Worm (Caenorhabditis elegans) whole organism, young adult: ENCODE results near the gene fbxb-42.
"Not testable (repeated sequence)": the region's sequence is repeated elsewhere in the genome, so short reads cannot be mapped to it uniquely, and the experiment has no call there.

Source experiments
- B0035.1 ChIP-seq: sonication (generic microtip); optimal IDR thresholded peaks from 2 replicates; lab custom pipeline; 2016; ENCODE audit warnings: missing genetic modification characterization, mild to moderate bottlenecking, missing compliant biosample characterization, missing genotype, missing genetic modification reagents
- C06A6.2 ChIP-seq: fragments of 200-800 bp; sonication (Bioruptor generic); conservative IDR thresholded peaks from 2 replicates; pipeline ENCODE4 v1.3.6; 2022; ENCODE audit warnings: missing genetic modification characterization, missing compliant biosample characterization
- F33H1.4 ChIP-seq: fragments of 200-800 bp; sonication (Bioruptor generic); IDR thresholded peaks from 2 replicates; pipeline ENCODE4 v1.3.6; 2022; ENCODE audit warnings: missing genetic modification reagents, missing genetic modification characterization, missing compliant biosample characterization
- F49E8.2 ChIP-seq: sonication (generic microtip); optimal IDR thresholded peaks from 3 replicates; lab custom pipeline; 2017; ENCODE audit warnings: missing genetic modification characterization, mild to moderate bottlenecking, missing compliant biosample characterization, antibody characterized with exemption, moderate library complexity; ENCODE audit not compliant: insufficient read depth
- F52B5.7 ChIP-seq: sonication (generic microtip); optimal IDR thresholded peaks from 2 replicates; lab custom pipeline; 2016; ENCODE audit warnings: mild to moderate bottlenecking, missing genetic modification characterization, missing compliant biosample characterization
- K11D2.4 ChIP-seq: fragments of 200-800 bp; sonication (Bioruptor generic); IDR thresholded peaks from 2 replicates; pipeline ENCODE4 v1.3.6; 2022; ENCODE audit warnings: missing genetic modification reagents, missing genetic modification characterization, missing compliant biosample characterization
- T26A5.8 ChIP-seq: sonication (generic microtip); optimal IDR thresholded peaks from 2 replicates; lab custom pipeline; 2016; ENCODE audit warnings: missing genetic modification characterization, missing compliant biosample characterization
- Y95B8A.8 ChIP-seq: fragments of 200-800 bp; sonication (Bioruptor generic); IDR thresholded peaks from 2 replicates; pipeline ENCODE4 v1.3.6; 2022; ENCODE audit warnings: missing genetic modification reagents, missing genetic modification characterization, missing compliant biosample characterization
- akir-1 ChIP-seq: fragments of 200-800 bp; sonication (Bioruptor generic); optimal IDR thresholded peaks from 2 replicates; lab custom pipeline; 2018; ENCODE audit warnings: mild to moderate bottlenecking, missing genetic modification characterization, moderate library complexity, missing compliant biosample characterization
- ama-1 ChIP-seq, 3 experiments: fragments of 150-350 bp in 1 of 3; sonication (generic microtip) in 2 of 3; optimal IDR thresholded peaks; 2 replicates each; lab custom pipeline; 2014 to 2018; ENCODE audit warnings: missing biosample characterization in 2 of 3, missing genetic modification characterization in 2 of 3, missing genetic modification reagents in 2 of 3
- athp-1 ChIP-seq: sonication (generic microtip); optimal IDR thresholded peaks from 2 replicates; lab custom pipeline; 2017; ENCODE audit warnings: mild to moderate bottlenecking, missing genetic modification characterization, missing compliant biosample characterization
- bed-2 ChIP-seq: fragments of 200-800 bp; sonication (Bioruptor generic); IDR thresholded peaks from 2 replicates; pipeline ENCODE4 v1.3.6; 2022; ENCODE audit warnings: missing genetic modification reagents, missing genetic modification characterization, missing compliant biosample characterization
- cebp-2 ChIP-seq: fragments of 200-800 bp; sonication (Bioruptor generic); IDR thresholded peaks from 2 replicates; pipeline ENCODE4 v1.3.6; 2022; ENCODE audit warnings: missing genetic modification characterization, missing compliant biosample characterization
- ceh-100 ChIP-seq: fragments of 200-800 bp; sonication (Bioruptor generic); IDR thresholded peaks from 2 replicates; pipeline ENCODE4 v1.3.6; 2022; ENCODE audit warnings: missing genetic modification reagents, missing genetic modification characterization, missing compliant biosample characterization
- ceh-58 ChIP-seq: fragments of 200-800 bp; sonication (Bioruptor generic); IDR thresholded peaks from 2 replicates; pipeline ENCODE4 v1.3.6; 2022; ENCODE audit warnings: missing genetic modification characterization, missing compliant biosample characterization
- ceh-79 ChIP-seq: sonication (generic microtip); optimal IDR thresholded peaks from 2 replicates; lab custom pipeline; 2017; ENCODE audit warnings: mild to moderate bottlenecking, missing genetic modification characterization, missing compliant biosample characterization
- ceh-91 ChIP-seq: fragments of 200-800 bp; sonication (Bioruptor generic); IDR thresholded peaks from 2 replicates; pipeline ENCODE4 v1.3.6; 2022; ENCODE audit warnings: missing genetic modification reagents, missing genetic modification characterization, missing compliant biosample characterization
- dpl-1 ChIP-seq: fragments of 150-350 bp; optimal IDR thresholded peaks from 2 replicates; lab custom pipeline; 2014; ENCODE audit warnings: missing biosample characterization, missing genetic modification reagents, missing genetic modification characterization
- efl-1 ChIP-seq: fragments of 150-350 bp; optimal IDR thresholded peaks from 2 replicates; lab custom pipeline; 2014; ENCODE audit warnings: missing biosample characterization, missing genetic modification reagents, missing genetic modification characterization
- egl-18 ChIP-seq: fragments of 200-800 bp; sonication (Bioruptor generic); IDR thresholded peaks from 2 replicates; pipeline ENCODE4 v1.3.6; 2022; ENCODE audit warnings: missing genetic modification reagents, missing genetic modification characterization, missing compliant biosample characterization
- egrh-3 ChIP-seq: fragments of 200-800 bp; sonication (Bioruptor generic); IDR thresholded peaks from 2 replicates; pipeline ENCODE4 v1.3.6; 2022; ENCODE audit warnings: missing genetic modification reagents, missing genetic modification characterization, missing compliant biosample characterization
- ekl-4 ChIP-seq: fragments of 200-800 bp; sonication (Bioruptor generic); IDR thresholded peaks from 2 replicates; pipeline ENCODE4 v1.3.6; 2022; ENCODE audit warnings: missing genetic modification reagents, missing genetic modification characterization, missing compliant biosample characterization
- ets-4 ChIP-seq: fragments of 200-800 bp; sonication (Bioruptor generic); optimal IDR thresholded peaks from 2 replicates; lab custom pipeline; 2018; ENCODE audit warnings: mild to moderate bottlenecking, missing genetic modification characterization, missing compliant biosample characterization
- gei-17 ChIP-seq: fragments of 200-800 bp; sonication (Bioruptor generic); optimal IDR thresholded peaks from 2 replicates; lab custom pipeline; 2018; ENCODE audit warnings: mild to moderate bottlenecking, missing genetic modification characterization, missing compliant biosample characterization
- hlh-26 ChIP-seq: fragments of 200-800 bp; sonication (Bioruptor generic); conservative IDR thresholded peaks from 2 replicates; pipeline ENCODE4 v1.3.6; 2022; ENCODE audit warnings: missing genetic modification reagents, missing genetic modification characterization, missing compliant biosample characterization
- hsf-1 ChIP-seq: fragments of 200-800 bp; sonication (Bioruptor generic); IDR thresholded peaks from 2 replicates; pipeline ENCODE4 v1.3.6; 2022; ENCODE audit warnings: missing genetic modification reagents, missing genetic modification characterization, missing compliant biosample characterization
- let-526 ChIP-seq: fragments of 200-800 bp; sonication (Bioruptor generic); IDR thresholded peaks from 2 replicates; pipeline ENCODE4 v1.3.6; 2022; ENCODE audit warnings: missing genetic modification reagents, missing genetic modification characterization, missing compliant biosample characterization
- let-607 ChIP-seq, 2 experiments: fragments of 200-800 bp in 1 of 2; sonication (Bioruptor generic) in 1 of 2; sonication (generic microtip) in 1 of 2; optimal IDR thresholded peaks; 2 replicates each; lab custom pipeline; 2016 to 2018; ENCODE audit warnings: mild to moderate bottlenecking in 2 of 2, missing compliant biosample characterization in 2 of 2, missing genetic modification characterization in 2 of 2, moderate library complexity in 2 of 2, missing genotype in 1 of 2
- lin-40 ChIP-seq: sonication (generic microtip); optimal IDR thresholded peaks from 2 replicates; lab custom pipeline; 2016; ENCODE audit warnings: missing genetic modification characterization, mild to moderate bottlenecking, missing compliant biosample characterization, missing genotype, missing genetic modification reagents
- lsy-27 ChIP-seq: sonication (generic microtip); optimal IDR thresholded peaks from 2 replicates; lab custom pipeline; 2017; ENCODE audit warnings: missing genetic modification characterization, mild to moderate bottlenecking, missing compliant biosample characterization, antibody characterized with exemption, missing genotype, borderline replicate concordance; ENCODE audit not compliant: insufficient read depth
- nhr-27 ChIP-seq: fragments of 200-800 bp; sonication (Bioruptor generic); optimal IDR thresholded peaks from 2 replicates; lab custom pipeline; 2018; ENCODE audit warnings: mild to moderate bottlenecking, missing genetic modification characterization, moderate library complexity, missing compliant biosample characterization
- repo-1 ChIP-seq: sonication (generic microtip); optimal IDR thresholded peaks from 2 replicates; lab custom pipeline; 2017; ENCODE audit warnings: mild to moderate bottlenecking, missing genetic modification characterization, missing compliant biosample characterization
- rpc-1 ChIP-seq, 2 experiments: fragments of 150-350 bp in 1 of 2; sonication (generic microtip) in 1 of 2; optimal IDR thresholded peaks; 2 replicates each; lab custom pipeline; 2014 to 2018; ENCODE audit warnings: missing biosample characterization in 1 of 2, missing genetic modification characterization in 1 of 2, missing genetic modification reagents in 1 of 2, missing genotype in 1 of 2
- sdz-38 ChIP-seq: sonication (generic microtip); optimal IDR thresholded peaks from 2 replicates; lab custom pipeline; 2016; ENCODE audit warnings: missing genotype, missing genetic modification characterization, missing compliant biosample characterization
- sea-2 ChIP-seq: fragments of 200-800 bp; sonication (Bioruptor generic); IDR thresholded peaks from 2 replicates; pipeline ENCODE4 v1.3.6; 2022; ENCODE audit warnings: missing genetic modification characterization, missing compliant biosample characterization
- unc-130 ChIP-seq: sonication (generic microtip); optimal IDR thresholded peaks from 2 replicates; lab custom pipeline; 2016; ENCODE audit warnings: missing genetic modification reagents, missing genetic modification characterization, missing compliant biosample characterization
- zfh-2 ChIP-seq: fragments of 200-800 bp; sonication (Bioruptor generic); conservative IDR thresholded peaks from 2 replicates; pipeline ENCODE4 v1.3.6; 2022; ENCODE audit warnings: missing genetic modification reagents, missing genetic modification characterization, missing compliant biosample characterization
- ztf-26 ChIP-seq: sonication (generic microtip); optimal IDR thresholded peaks from 2 replicates; lab custom pipeline; 2017; ENCODE audit warnings: missing genetic modification characterization, missing compliant biosample characterization
- ztf-6 ChIP-seq: fragments of 200-800 bp; sonication (Bioruptor generic); IDR thresholded peaks from 2 replicates; pipeline ENCODE4 v1.3.6; 2022; ENCODE audit warnings: missing genetic modification reagents, missing genetic modification characterization, missing compliant biosample characterization

The fbxb-42 gene

DNA sequence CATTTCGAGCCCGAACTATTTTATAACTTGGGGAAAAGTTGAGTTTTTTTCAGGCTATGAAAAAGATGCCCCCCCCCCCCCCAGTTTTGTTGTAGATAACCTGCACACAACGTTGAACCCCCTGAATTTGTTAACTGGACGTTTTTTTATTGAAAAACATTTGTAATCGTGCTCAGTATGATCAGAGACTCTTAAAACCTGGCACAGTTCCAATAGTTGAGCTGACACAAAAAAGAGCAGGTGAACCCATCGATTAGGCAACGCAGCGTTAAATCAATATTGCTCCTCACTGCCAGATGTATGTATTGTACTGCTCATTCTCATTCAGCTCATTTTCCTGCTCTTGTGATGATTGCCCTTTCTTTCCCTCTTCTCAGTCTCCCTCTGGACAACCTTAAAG, 8.2 kb downstream of the fbxb-42 start, which contains the start of gene K05F6.12:
TSS of gene K05F6.12 (plus strand) at position 301 of the 400 bp plus-strand sequence.
- TF ChIP-seq ama-1 (optimal IDR thresholded peaks at IDR 0.05; lab: Kevin White, UChicago) (no peak), ama-1 (GFP tag; optimal IDR thresholded peaks at IDR 0.05; lab: Kevin White, UChicago) (no peak), F52B5.7 (tag; lab: Kevin White, UChicago) (no peak), zfh-2 (no peak), ceh-100 (GFP tag; lab: Robert Waterston, UW) (no peak), unc-130 (GFP tag; lab: Kevin White, UChicago) (no peak), T26A5.8 (tag; lab: Kevin White, UChicago) (no peak), egl-18 (no peak), hsf-1 (GFP tag; lab: Robert Waterston, UW) (no peak), lsy-27 (tag; lab: Kevin White, UChicago) (no peak), Y95B8A.8 (GFP tag; lab: Robert Waterston, UW) (no peak), nhr-27 (no peak), ets-4 (GFP tag; lab: Kevin White, UChicago) (no peak), rpc-1 (optimal IDR thresholded peaks at IDR 0.05; lab: Kevin White, UChicago) (no peak), rpc-1 (tag; optimal IDR thresholded peaks at IDR 0.05; lab: Kevin White, UChicago) (no peak), efl-1 (GFP tag; lab: Kevin White, UChicago) (no peak), sea-2 (GFP tag; lab: Robert Waterston, UW) (no peak), repo-1 (tag; lab: Kevin White, UChicago) (no peak), let-526 (GFP tag; lab: Robert Waterston, UW) (no peak), cebp-2 (GFP tag; lab: Robert Waterston, UW) (no peak), K11D2.4 (no peak), ceh-91 (no peak)

DNA sequence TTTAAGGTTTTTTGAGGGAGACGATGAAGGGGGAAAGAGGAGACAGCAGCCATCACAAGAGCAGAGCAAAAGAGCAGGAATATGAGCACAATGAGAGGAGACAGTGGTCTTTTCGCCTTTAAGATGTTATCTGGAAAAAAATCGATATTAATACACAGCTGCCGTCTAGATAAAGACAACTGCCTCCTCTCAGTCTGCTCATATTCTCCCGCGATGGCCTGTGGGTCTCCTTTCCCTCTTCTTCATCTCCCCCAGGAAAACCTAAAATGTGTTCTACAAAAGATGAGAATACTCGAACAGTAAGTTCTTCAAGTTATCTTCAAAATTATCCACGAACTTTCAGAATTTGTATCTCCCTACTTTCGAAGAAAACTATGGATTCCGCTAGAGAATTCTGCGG, 13.1 kb downstream of the fbxb-42 start, which contains the start of the genes fbxb-52 and fbxb-51:
TSS of gene fbxb-52 (minus strand) at position 101 of the 400 bp plus-strand sequence.
TSS of gene fbxb-51 (plus strand) at position 212 of the 400 bp plus-strand sequence.
- TF ChIP-seq egrh-3 (no peak), ztf-6 (GFP tag; lab: Robert Waterston, UW) (no peak), athp-1 (tag; lab: Kevin White, UChicago) (no peak), ekl-4 (GFP tag; lab: Robert Waterston, UW) (no peak), hlh-26 (no peak), sdz-38 (tag; lab: Kevin White, UChicago) (no peak), ceh-58 (GFP tag; lab: Robert Waterston, UW) (no peak), dpl-1 (GFP tag; lab: Kevin White, UChicago) (no peak), gei-17 (GFP tag; lab: Kevin White, UChicago) (no peak), akir-1 (no peak), bed-2 (GFP tag; lab: Robert Waterston, UW) (no peak), B0035.1 (tag; lab: Kevin White, UChicago) (no peak), let-607 (tag; optimal IDR thresholded peaks at IDR 0.05; lab: Kevin White, UChicago) (no peak), ztf-26 (tag; lab: Kevin White, UChicago) (no peak), lin-40 (tag; lab: Kevin White, UChicago) (no peak), F49E8.2 (no peak)

DNA sequence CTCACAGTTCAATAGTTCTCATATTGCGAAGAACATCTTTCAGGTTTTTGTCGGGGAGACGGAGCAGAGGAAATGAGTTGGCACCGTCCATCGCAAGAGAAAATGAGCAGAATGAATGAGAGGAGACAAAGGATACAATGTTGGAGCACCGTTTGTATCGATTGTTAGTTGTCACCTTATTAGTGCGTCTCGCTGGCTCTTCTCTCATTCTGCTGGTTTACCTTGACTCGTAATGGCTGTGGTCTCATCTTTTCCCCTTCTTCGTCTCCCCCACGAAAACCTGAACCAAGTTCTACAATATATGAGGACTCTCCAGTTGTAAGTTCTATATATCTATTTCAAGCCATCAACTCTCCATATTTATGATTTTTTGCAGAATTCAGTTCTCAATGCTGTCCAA, 18.8 kb downstream of the fbxb-42 start, which contains the start of the genes fbxb-54 and fbxb-50:
TSS of gene fbxb-54 (minus strand) at position 101 of the 400 bp plus-strand sequence.
TSS of gene fbxb-50 (plus strand) at position 227 of the 400 bp plus-strand sequence.
- TF ChIP-seq C06A6.2 (GFP tag; lab: Robert Waterston, UW); F33H1.4 (GFP tag; lab: Robert Waterston, UW); ceh-79 (tag; lab: Kevin White, UChicago): not testable (repeated sequence)
